Worm (Caenorhabditis elegans) whole organism, L4 larva: ENCODE data around the gene atz-1.

Experiments used
- F37D6.2 ChIP-seq: sonication (generic microtip); optimal IDR thresholded peaks from 2 replicates; lab custom pipeline; 2016; ENCODE audit warnings: mild to moderate bottlenecking, missing genetic modification characterization, missing compliant biosample characterization
- F44E2.7 ChIP-seq: fragments of 200-800 bp; sonication (Bioruptor generic); IDR thresholded peaks from 2 replicates; pipeline ENCODE4 v2.1.2; 2022; ENCODE audit warnings: missing genetic modification characterization, missing compliant biosample characterization
- F49E8.2 ChIP-seq: sonication (generic microtip); optimal IDR thresholded peaks from 2 replicates; lab custom pipeline; 2016; ENCODE audit warnings: missing compliant biosample characterization, mild to moderate bottlenecking, missing genetic modification characterization, borderline replicate concordance
- Y105C5A.15 ChIP-seq: fragments of 200-800 bp; sonication (Bioruptor generic); IDR thresholded peaks from 2 replicates; pipeline ENCODE4 v1.3.6; 2022; ENCODE audit warnings: missing genetic modification characterization, missing compliant biosample characterization
- Y5F2A.4 ChIP-seq: fragments of 200-800 bp; sonication (Bioruptor generic); optimal IDR thresholded peaks from 2 replicates; lab custom pipeline; 2018; ENCODE audit warnings: mild to moderate bottlenecking, missing genetic modification characterization, missing compliant biosample characterization
- Y75B8A.6 ChIP-seq: fragments of 200-800 bp; sonication (Bioruptor generic); IDR thresholded peaks from 2 replicates; pipeline ENCODE4 v1.3.6; 2022; ENCODE audit warnings: missing genetic modification reagents, missing genetic modification characterization, missing compliant biosample characterization
- ZK337.2 ChIP-seq: fragments of 200-800 bp; sonication (Bioruptor generic); IDR thresholded peaks from 2 replicates; pipeline ENCODE4 v1.3.6; 2022; ENCODE audit warnings: missing genetic modification reagents, missing genetic modification characterization, missing compliant biosample characterization
- ceh-20 ChIP-seq: fragments of 200-800 bp; sonication (Bioruptor generic); IDR thresholded peaks from 2 replicates; pipeline ENCODE4 v1.3.6; 2022; ENCODE audit warnings: missing genetic modification reagents, missing genetic modification characterization, missing compliant biosample characterization
- ceh-28 ChIP-seq: fragments of 150-350 bp; optimal IDR thresholded peaks from 2 replicates; lab custom pipeline; 2014; ENCODE audit warnings: missing biosample characterization, missing genetic modification reagents, missing genetic modification characterization
- ceh-32 ChIP-seq: sonication (generic microtip); optimal IDR thresholded peaks from 2 replicates; lab custom pipeline; 2016; ENCODE audit warnings: mild to moderate bottlenecking, missing genetic modification characterization, missing compliant biosample characterization; ENCODE audit not compliant: poor library complexity
- ceh-62 ChIP-seq: sonication (generic microtip); optimal IDR thresholded peaks from 2 replicates; lab custom pipeline; 2017; ENCODE audit warnings: missing biosample characterization, missing genetic modification characterization
- daf-8 ChIP-seq: fragments of 200-800 bp; sonication (Bioruptor generic); IDR thresholded peaks from 2 replicates; pipeline ENCODE4 v1.3.6; 2022; ENCODE audit warnings: missing genetic modification characterization, missing compliant biosample characterization
- dmd-9 ChIP-seq: fragments of 200-800 bp; sonication (Bioruptor generic); IDR thresholded peaks from 2 replicates; pipeline ENCODE4 v1.3.6; 2022; ENCODE audit warnings: missing genetic modification reagents, missing genetic modification characterization, missing compliant biosample characterization
- duxl-1 ChIP-seq: sonication (generic microtip); optimal IDR thresholded peaks from 2 replicates; lab custom pipeline; 2016; ENCODE audit warnings: mild to moderate bottlenecking, missing genetic modification characterization, moderate library complexity, missing compliant biosample characterization; ENCODE audit not compliant: poor library complexity
- dve-1 ChIP-seq: sonication (generic microtip); optimal IDR thresholded peaks from 2 replicates; lab custom pipeline; 2017; ENCODE audit warnings: antibody characterized with exemption, mild to moderate bottlenecking, missing genetic modification characterization, missing compliant biosample characterization; ENCODE audit not compliant: insufficient read depth
- egl-27 ChIP-seq: sonication (generic microtip); optimal IDR thresholded peaks from 3 replicates; lab custom pipeline; 2017; ENCODE audit warnings: missing biosample characterization, missing genetic modification reagents, missing genetic modification characterization
- egl-43 ChIP-seq: fragments of 200-800 bp; sonication (Bioruptor generic); IDR thresholded peaks from 2 replicates; pipeline ENCODE4 v1.3.6; 2022; ENCODE audit warnings: missing genetic modification reagents, missing genetic modification characterization, missing compliant biosample characterization
- fkh-10 ChIP-seq: fragments of 150-350 bp; optimal IDR thresholded peaks from 2 replicates; lab custom pipeline; 2014; ENCODE audit warnings: missing biosample characterization, missing genetic modification reagents, missing genetic modification characterization
- hif-1 ChIP-seq, 2 experiments: sonication (generic microtip); optimal IDR thresholded peaks; 2 replicates each; lab custom pipeline; 2016 to 2017; ENCODE audit warnings: missing compliant biosample characterization in 2 of 2, missing genetic modification characterization in 2 of 2, missing genetic modification reagents in 2 of 2, missing genotype in 2 of 2, mild to moderate bottlenecking in 1 of 2
- jun-1 ChIP-seq: fragments of 150-350 bp; optimal IDR thresholded peaks from 2 replicates; lab custom pipeline; 2014; ENCODE audit warnings: missing biosample characterization, missing genetic modification reagents, missing genetic modification characterization
- lim-7 ChIP-seq: fragments of 200-800 bp; sonication (Bioruptor generic); IDR thresholded peaks from 2 replicates; pipeline ENCODE4 v1.3.6; 2022; ENCODE audit warnings: missing genetic modification characterization, missing compliant biosample characterization
- lin-1 ChIP-seq: fragments of 200-800 bp; sonication (Bioruptor generic); IDR thresholded peaks from 2 replicates; pipeline ENCODE4 v1.3.6; 2022; ENCODE audit warnings: missing genetic modification reagents, missing genetic modification characterization, missing compliant biosample characterization
- lin-15B ChIP-seq: fragments of 150-350 bp; sonication (generic microtip); optimal IDR thresholded peaks from 3 replicates; lab custom pipeline; 2014; ENCODE audit warnings: missing biosample characterization, missing genetic modification characterization
- lsy-2 ChIP-seq, 2 experiments: fragments of 150-350 bp in 1 of 2; sonication (generic microtip) in 1 of 2; optimal IDR thresholded peaks; 2 replicates each; lab custom pipeline; 2014 to 2017; ENCODE audit warnings: missing biosample characterization in 2 of 2, missing genetic modification characterization in 2 of 2
- madf-5 ChIP-seq, 2 experiments: fragments of 200-800 bp; sonication (Bioruptor generic); IDR thresholded peaks; 2 replicates each; pipeline ENCODE4 v1.3.6; 2022; ENCODE audit warnings: missing compliant biosample characterization in 2 of 2, missing genetic modification characterization in 2 of 2
- madf-9 ChIP-seq: fragments of 200-800 bp; sonication (Bioruptor generic); conservative IDR thresholded peaks from 2 replicates; pipeline ENCODE4 v1.3.6; 2022; ENCODE audit warnings: missing genetic modification reagents, missing genetic modification characterization, missing compliant biosample characterization
- mdt-29 ChIP-seq: fragments of 200-800 bp; sonication (Bioruptor generic); IDR thresholded peaks from 2 replicates; pipeline ENCODE4 v1.3.6; 2022; ENCODE audit warnings: missing genetic modification reagents, missing genetic modification characterization, missing compliant biosample characterization
- mxl-3 ChIP-seq: fragments of 200-800 bp; sonication (Bioruptor generic); optimal IDR thresholded peaks from 2 replicates; lab custom pipeline; 2018; ENCODE audit warnings: mild to moderate bottlenecking, missing genetic modification characterization, missing compliant biosample characterization
- nhr-10 ChIP-seq: fragments of 150-350 bp; optimal IDR thresholded peaks from 2 replicates; lab custom pipeline; 2014; ENCODE audit warnings: missing biosample characterization, missing genetic modification characterization
- nhr-11 ChIP-seq: fragments of 150-350 bp; optimal IDR thresholded peaks from 2 replicates; lab custom pipeline; 2014; ENCODE audit warnings: missing biosample characterization, missing genetic modification characterization
- nhr-28 ChIP-seq: fragments of 150-350 bp; optimal IDR thresholded peaks from 2 replicates; lab custom pipeline; 2014; ENCODE audit warnings: missing biosample characterization, missing genetic modification characterization
- pha-4 ChIP-seq, 2 experiments: fragments of 150-350 bp in 1 of 2; fragments of 200-800 bp in 1 of 2; sonication (Bioruptor generic) in 1 of 2; IDR thresholded peaks in 1 of 2; optimal IDR thresholded peaks in 1 of 2; 2 replicates each; pipeline versions ENCODE4 v1.3.6 to Lab custom; 2014 to 2022; ENCODE audit warnings: missing genetic modification characterization in 2 of 2, missing genetic modification reagents in 2 of 2, missing biosample characterization in 1 of 2, missing compliant biosample characterization in 1 of 2
- php-3 ChIP-seq: fragments of 200-800 bp; sonication (Bioruptor generic); IDR thresholded peaks from 2 replicates; pipeline ENCODE4 v1.3.6; 2022; ENCODE audit warnings: missing genetic modification reagents, missing genetic modification characterization, missing compliant biosample characterization
- pqm-1 ChIP-seq: sonication (generic microtip); optimal IDR thresholded peaks from 2 replicates; lab custom pipeline; 2017; ENCODE audit warnings: missing biosample characterization, missing genetic modification characterization
- saeg-2 ChIP-seq: fragments of 200-800 bp; sonication (Bioruptor generic); IDR thresholded peaks from 2 replicates; pipeline ENCODE4 v1.3.6; 2022; ENCODE audit warnings: missing genetic modification reagents, missing genetic modification characterization, missing compliant biosample characterization
- skn-1 ChIP-seq: fragments of 150-350 bp; optimal IDR thresholded peaks from 2 replicates; lab custom pipeline; 2014; ENCODE audit warnings: missing biosample characterization, missing genetic modification characterization
- snpc-1.2 ChIP-seq: fragments of 200-800 bp; sonication (Bioruptor generic); IDR thresholded peaks from 2 replicates; pipeline ENCODE4 v1.3.6; 2022; ENCODE audit warnings: missing genetic modification reagents, missing genetic modification characterization, missing compliant biosample characterization
- snpc-4 ChIP-seq: fragments of 150-350 bp; optimal IDR thresholded peaks from 2 replicates; lab custom pipeline; 2014; ENCODE audit warnings: missing biosample characterization, missing genetic modification characterization
- spr-3 ChIP-seq: fragments of 200-800 bp; sonication (Bioruptor generic); optimal IDR thresholded peaks from 2 replicates; lab custom pipeline; 2018; ENCODE audit warnings: mild to moderate bottlenecking, missing genetic modification characterization, missing compliant biosample characterization
- tra-1 ChIP-seq: fragments of 200-800 bp; sonication (Bioruptor generic); IDR thresholded peaks from 2 replicates; pipeline ENCODE4 v1.3.6; 2022; ENCODE audit warnings: missing genetic modification reagents, missing genetic modification characterization, missing compliant biosample characterization
- unc-62 ChIP-seq, 3 experiments: fragments of 150-350 bp in 1 of 3; sonication (generic microtip); optimal IDR thresholded peaks in 2 of 3; peaks in 1 of 3; 1 replicate in 1 of 3; 2 replicates in 2 of 3; lab custom pipeline; 2014 to 2017; ENCODE audit warnings: missing biosample characterization in 3 of 3, missing genetic modification characterization in 3 of 3, missing genetic modification reagents in 3 of 3, missing genotype in 1 of 3
- zag-1 ChIP-seq: fragments of 150-350 bp; optimal IDR thresholded peaks from 2 replicates; lab custom pipeline; 2014; ENCODE audit warnings: missing biosample characterization, missing genetic modification characterization
- zfp-2 ChIP-seq: sonication (generic microtip); optimal IDR thresholded peaks from 2 replicates; lab custom pipeline; 2016; ENCODE audit warnings: mild to moderate bottlenecking, missing genetic modification characterization, missing compliant biosample characterization
- zfp-3 ChIP-seq: fragments of 200-800 bp; sonication (Bioruptor generic); conservative IDR thresholded peaks from 2 replicates; pipeline ENCODE4 v1.3.6; 2022; ENCODE audit warnings: missing genetic modification reagents, missing genetic modification characterization, missing compliant biosample characterization
- ztf-11 ChIP-seq: fragments of 150-350 bp; optimal IDR thresholded peaks from 2 replicates; lab custom pipeline; 2014; ENCODE audit warnings: missing biosample characterization, missing genetic modification characterization

The atz-1 gene

DNA sequence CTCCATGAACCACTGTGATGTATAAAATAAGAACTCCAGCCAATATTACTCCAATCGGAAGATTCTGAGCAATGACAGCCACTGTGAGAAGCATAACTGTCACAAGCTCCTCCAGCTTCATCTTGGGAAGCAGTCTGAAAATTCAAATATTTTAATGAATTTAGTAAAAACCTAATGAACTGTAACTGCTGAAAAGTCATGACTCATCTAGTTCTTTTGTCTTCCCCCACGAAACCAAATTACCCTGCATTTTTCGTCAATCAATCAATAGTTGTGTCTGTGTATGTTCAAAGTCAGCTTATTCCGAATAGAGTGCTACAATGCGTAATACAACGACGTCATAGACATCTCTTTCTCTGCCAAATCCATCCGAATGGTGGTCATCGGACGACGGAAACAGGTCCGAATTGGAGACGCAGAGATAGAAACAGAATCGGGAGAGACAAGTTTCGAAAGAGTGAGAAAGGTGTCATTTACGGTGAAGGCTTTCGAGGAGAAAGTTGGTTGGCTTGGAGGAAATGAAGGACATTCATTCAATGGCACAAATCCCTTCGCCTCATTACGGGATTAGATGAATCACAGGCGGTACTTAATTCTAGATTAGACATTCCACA lies 20.8 kb upstream of the atz-1 start (continued):
- TF ChIP-seq Y75B8A.6 (GFP tag; lab: Robert Waterston, UW) = no peak
- TF ChIP-seq fkh-10 (GFP tag; lab: Kevin White, UChicago) = no peak
- peak in 1 of 2 experiments; percentile 57 for TF ChIP-seq unc-62 (GFP tag; optimal IDR thresholded peaks at IDR 0.05 in 1 of 2; lab: Kevin White, UChicago)
- TF ChIP-seq unc-62 (tag; optimal IDR thresholded peaks at IDR 0.05; lab: Kevin White, UChicago) = no peak
- TF ChIP-seq Y105C5A.15 (GFP tag; lab: Robert Waterston, UW) = no peak
- no peak for TF ChIP-seq ceh-62
- no peak for TF ChIP-seq php-3 (GFP tag; lab: Robert Waterston, UW)

DNA sequence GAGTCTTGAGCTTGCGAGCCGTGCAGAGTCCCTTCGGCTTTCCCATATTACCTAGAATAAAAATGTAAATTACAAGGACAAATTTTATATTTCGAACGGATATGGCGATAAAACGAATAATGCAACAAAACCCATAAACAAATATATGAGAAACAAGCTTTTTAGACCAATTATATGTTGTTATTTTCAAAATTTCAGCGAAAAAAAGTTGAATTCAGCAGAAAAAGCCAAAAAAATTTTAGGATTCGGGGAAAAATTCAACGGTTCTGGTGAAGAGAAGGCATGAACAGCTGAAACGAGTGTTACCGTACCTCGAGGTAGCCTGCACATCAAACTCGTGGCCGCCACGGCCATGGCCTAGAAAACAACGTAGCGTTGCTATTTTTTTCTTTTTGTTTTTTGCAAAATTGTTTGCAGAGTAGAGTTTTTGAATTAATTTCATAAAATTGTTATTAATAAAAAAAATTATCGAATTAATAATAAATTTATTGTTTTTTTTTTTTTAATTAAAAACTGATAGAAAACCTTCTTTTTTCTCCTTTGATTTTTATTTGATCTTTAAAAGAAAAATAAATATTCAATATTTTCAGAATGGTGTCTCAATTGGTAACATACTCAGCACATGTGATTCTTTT lies 15.2 kb upstream of the atz-1 start, which contains the start of the genes rps-23 and dpm-3:
Gene rps-23 (minus strand): TSS at position 51 of the 635 bp plus-strand sequence.
Gene dpm-3 (plus strand): TSS at position 585 of the 635 bp plus-strand sequence.
- TF ChIP-seq nhr-11 (tag; lab: Kevin White, UChicago) = peak; percentile 93
- TF ChIP-seq skn-1 (tag; lab: Kevin White, UChicago) = no peak
- TF ChIP-seq duxl-1 = peak; percentile 91
- peak; percentile 61 for TF ChIP-seq spr-3
- TF ChIP-seq dve-1 (tag; lab: Kevin White, UChicago) = peak; percentile 94
- TF ChIP-seq zfp-3 (GFP tag; lab: Robert Waterston, UW) = peak; percentile 83
- peak; percentile 84 for TF ChIP-seq pha-4 (GFP tag; IDR thresholded peaks at IDR 0.05; lab: Robert Waterston, UW)
- peak; percentile 93 for TF ChIP-seq pha-4 (tag; optimal IDR thresholded peaks at IDR 0.05; lab: Kevin White, UChicago)
- TF ChIP-seq jun-1 = peak; percentile 51
- peak; percentile 26 for TF ChIP-seq ceh-32 (tag; lab: Kevin White, UChicago)
- no peak for TF ChIP-seq egl-27 (tag; lab: Kevin White, UChicago)
- TF ChIP-seq nhr-10 (tag; lab: Kevin White, UChicago) = no peak
- no peak for TF ChIP-seq ztf-11 (tag; lab: Kevin White, UChicago)
- peak in 1 of 2 experiments; percentile 97 for TF ChIP-seq hif-1 (tag; optimal IDR thresholded peaks at IDR 0.05; lab: Kevin White, UChicago)
- peak; percentile 90 for TF ChIP-seq snpc-1.2 (GFP tag; lab: Robert Waterston, UW)
- peak; percentile 62; the same call in 1 of the 2 replicates for TF ChIP-seq egl-43 (GFP tag; lab: Robert Waterston, UW)
- no peak for TF ChIP-seq ceh-28
- TF ChIP-seq madf-9 (GFP tag; lab: Robert Waterston, UW) = peak; percentile 91
- TF ChIP-seq nhr-28 (tag; lab: Kevin White, UChicago) = peak; percentile 85
- TF ChIP-seq lin-1 (GFP tag; lab: Robert Waterston, UW) = peak; percentile 85
- TF ChIP-seq F37D6.2 = peak; percentile 76
- TF ChIP-seq mxl-3 (GFP tag; lab: Kevin White, UChicago) = peak; percentile 87
- peak; percentile 67 for TF ChIP-seq zag-1 (tag; lab: Kevin White, UChicago)
- peak; percentile 78; the same call in 1 of the 2 replicates for TF ChIP-seq tra-1
- peak; percentile 83 for TF ChIP-seq F49E8.2 (tag; lab: Kevin White, UChicago)
- TF ChIP-seq daf-8 (GFP tag; lab: Robert Waterston, UW) = no peak
- TF ChIP-seq madf-5 (GFP tag; IDR thresholded peaks at IDR 0.05; lab: Robert Waterston, UW) = peak; percentile 71 to 95; a peak in 2 of 4 replicates
- TF ChIP-seq F44E2.7 (GFP tag; lab: Robert Waterston, UW) = no peak; the same call in 1 of the 2 replicates
- TF ChIP-seq lim-7 (GFP tag; lab: Robert Waterston, UW) = peak; percentile 54; the same call in 1 of the 2 replicates
- no peak for TF ChIP-seq Y5F2A.4 (GFP tag; lab: Kevin White, UChicago)
- TF ChIP-seq lsy-2 (tag; optimal IDR thresholded peaks at IDR 0.05; lab: Kevin White, UChicago) = peak; percentile 98 to 100
- TF ChIP-seq snpc-4 = peak; percentile 45
- TF ChIP-seq mdt-29 = peak; percentile 81
- peak; percentile 59; the same call in 1 of the 2 replicates for TF ChIP-seq saeg-2 (GFP tag; lab: Robert Waterston, UW)
- peak; percentile 91 for TF ChIP-seq ceh-20 (GFP tag; lab: Robert Waterston, UW)
- peak; percentile 97 for TF ChIP-seq dmd-9 (GFP tag; lab: Robert Waterston, UW)
- TF ChIP-seq zfp-2 (tag; lab: Kevin White, UChicago) = peak; percentile 89
- 0 out of 2 replicates have a peak, but pooled peaks have one; percentile 23 for TF ChIP-seq Y75B8A.6 (GFP tag; lab: Robert Waterston, UW)
- TF ChIP-seq pqm-1 (tag; lab: Kevin White, UChicago) = peak; percentile 27
- peak; percentile 81 for TF ChIP-seq lin-15B (tag; lab: Kevin White, UChicago)
- TF ChIP-seq ZK337.2 = peak; percentile 98
